Fruit fly (Drosophila melanogaster): ENCODE measurements around the gene Nuak.

The Nuak gene

DNA sequence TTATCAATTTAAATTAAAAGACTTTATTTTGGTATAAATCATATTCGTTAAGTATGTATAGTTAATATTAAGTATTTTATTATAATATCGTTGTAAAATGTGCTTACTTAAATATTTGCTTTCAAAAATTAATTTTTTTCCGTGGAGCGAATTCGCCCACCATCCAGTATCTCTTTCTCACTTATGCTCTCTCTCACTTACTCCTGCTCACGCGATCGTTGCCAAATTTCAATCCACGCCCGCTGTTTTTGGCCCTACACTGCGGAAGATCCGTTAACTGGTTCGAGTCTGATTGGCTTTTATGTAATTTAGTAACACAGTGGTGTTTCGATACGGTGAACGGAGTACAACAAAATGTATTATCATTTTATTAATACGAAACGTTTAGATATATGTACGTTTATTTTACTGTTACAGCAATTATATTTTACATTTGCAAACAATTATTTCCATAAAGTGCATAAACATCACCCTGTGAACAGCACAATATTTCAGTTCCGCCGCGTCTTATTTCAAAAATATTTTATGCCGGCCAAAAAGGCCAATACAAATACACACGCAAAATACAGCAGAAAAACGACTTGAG lies 1.5 kb downstream of the Nuak start (continued):
- TF ChIP-seq CG11695 (GFP tag; IDR thresholded peaks at IDR 0.05) (peak; percentile 65; the same call in 2 of the 3 replicates), Stat92E (GFP tag; optimal IDR thresholded peaks at IDR 0.05) (no peak), vvl (GFP tag; IDR thresholded peaks at IDR 0.05) (peak; percentile 58), CG18599 (GFP tag; optimal IDR thresholded peaks at IDR 0.05) (peak; percentile 77), Dek (tag; optimal IDR thresholded peaks at IDR 0.05) (peak; percentile 20), Dip3 (GFP tag; optimal IDR thresholded peaks at IDR 0.05) (peak; percentile 72), CG12219 (GFP tag; optimal IDR thresholded peaks at IDR 0.05) (no peak), ci (GFP tag; IDR thresholded peaks at IDR 0.05) (no peak; the same call in 2 of the 3 replicates), abd-A (tag; optimal IDR thresholded peaks at IDR 0.05) (no peak), emc (GFP tag; optimal IDR thresholded peaks at IDR 0.05) (no peak), CG15479 (GFP tag; optimal IDR thresholded peaks at IDR 0.05) (peak; percentile 1), ssp (GFP tag; IDR thresholded peaks at IDR 0.05) (peak; percentile 20; the same call in 1 of the 2 replicates), CG7372 (GFP tag; IDR thresholded peaks at IDR 0.05) (peak; percentile 28), D19B (GFP tag; optimal IDR thresholded peaks at IDR 0.05) (peak; percentile 27), sqz (GFP tag; optimal IDR thresholded peaks at IDR 0.05) (no peak), CG10267 (tag; optimal IDR thresholded peaks at IDR 0.05) (peak; percentile 42), CG15073 (GFP tag; optimal IDR thresholded peaks at IDR 0.05) (no peak), Lpt (GFP tag; optimal IDR thresholded peaks at IDR 0.05) (no peak), Mrtf (GFP tag; IDR thresholded peaks at IDR 0.05) (0 out of 3 replicates have a peak, but pooled peaks have one; percentile 34), CG6813 (GFP tag; optimal IDR thresholded peaks at IDR 0.05) (peak; percentile 27), hbn (GFP tag; IDR thresholded peaks at IDR 0.05; ENCODE audit: partially characterized antibody) (no peak), BEAF-32 (GFP tag; optimal IDR thresholded peaks at IDR 0.05) (no peak), CHES-1-like (GFP tag; optimal IDR thresholded peaks at IDR 0.05) (peak; percentile 9), en (GFP tag; optimal IDR thresholded peaks at IDR 0.05) (no peak), CG1792 (GFP tag; optimal IDR thresholded peaks at IDR 0.05) (peak; percentile 23), CG17186 (GFP tag; optimal IDR thresholded peaks at IDR 0.05) (no peak), Optix (GFP tag; IDR thresholded peaks at IDR 0.05) (no peak), CG34376 (GFP tag; optimal IDR thresholded peaks at IDR 0.05) (no peak), E2f2 (GFP tag; IDR thresholded peaks at IDR 0.05) (peak; percentile 39; the same call in 1 of the 2 replicates), CG11456 (GFP tag; IDR thresholded peaks at IDR 0.05) (peak; percentile 52; the same call in 1 of the 3 replicates), CG3407 (GFP tag; optimal IDR thresholded peaks at IDR 0.05) (no peak), ara (GFP tag; IDR thresholded peaks at IDR 0.05) (no peak), danr (GFP tag; IDR thresholded peaks at IDR 0.05) (no peak), CG15514 (GFP tag; optimal IDR thresholded peaks at IDR 0.05) (peak; percentile 39), CG2889 (GFP tag; IDR thresholded peaks at IDR 0.05) (no peak), ab (GFP tag; optimal IDR thresholded peaks at IDR 0.05) (no peak), Sry-δ (GFP tag; optimal IDR thresholded peaks at IDR 0.05) (no peak), Adf1 (GFP tag; IDR thresholded peaks at IDR 0.05) (peak; percentile 64), CG4282 (GFP tag; optimal IDR thresholded peaks at IDR 0.05) (no peak), CTCF (GFP tag; optimal IDR thresholded peaks at IDR 0.05) (no peak), stc (GFP tag; IDR thresholded peaks at IDR 0.05) (no peak; the same call in 1 of the 2 replicates), Tbp (GFP tag; optimal IDR thresholded peaks at IDR 0.05) (no peak), E2f1 (GFP tag; IDR thresholded peaks at IDR 0.05) (no peak; the same call in none of the 2 replicates), Camta (GFP tag; optimal IDR thresholded peaks at IDR 0.05) (no peak), B-H2 (GFP tag; optimal IDR thresholded peaks at IDR 0.05) (no peak), fd102C (GFP tag; optimal IDR thresholded peaks at IDR 0.05) (no peak), amos (GFP tag; IDR thresholded peaks at IDR 0.05; ENCODE audit: partially characterized antibody) (no peak), kay (GFP tag; optimal IDR thresholded peaks at IDR 0.05) (no peak), crp (GFP tag; optimal IDR thresholded peaks at IDR 0.05) (no peak), CG8290 (GFP tag; optimal IDR thresholded peaks at IDR 0.05) (no peak), CG8290 (tag; optimal IDR thresholded peaks at IDR 0.05) (peak in 1 of 2 experiments; percentile 78)

Data from whole organism, embryonic.